Worm (Caenorhabditis elegans) whole organism, early embryonic: ENCODE data around the gene lec-3.
"Not testable (repeated sequence)": the region's sequence is repeated elsewhere in the genome, so short reads cannot be mapped to it uniquely, and the experiment has no call there.

Experiments
- B0310.2 ChIP-seq: sonication (generic microtip); optimal IDR thresholded peaks from 2 replicates; lab custom pipeline; 2016; ENCODE audit warnings: mild to moderate bottlenecking, missing genetic modification characterization, missing compliant biosample characterization
- F13C5.2 ChIP-seq: sonication (generic microtip); optimal IDR thresholded peaks from 2 replicates; lab custom pipeline; 2017; ENCODE audit warnings: mild to moderate bottlenecking, missing genetic modification characterization, inconsistent platforms, missing compliant biosample characterization
- aly-1 ChIP-seq: sonication (generic microtip); optimal IDR thresholded peaks from 2 replicates; lab custom pipeline; 2016; ENCODE audit warnings: missing genetic modification characterization, missing compliant biosample characterization
- ama-1 ChIP-seq: fragments of 150-350 bp; optimal IDR thresholded peaks from 2 replicates; lab custom pipeline; 2014
- ceh-13 ChIP-seq: fragments of 200-800 bp; sonication (Bioruptor generic); optimal IDR thresholded peaks from 2 replicates; lab custom pipeline; 2018; ENCODE audit warnings: mild to moderate bottlenecking, missing genetic modification characterization, missing compliant biosample characterization
- ceh-36 ChIP-seq: sonication (generic microtip); optimal IDR thresholded peaks from 2 replicates; lab custom pipeline; 2016; ENCODE audit warnings: missing genetic modification characterization, inconsistent platforms, missing compliant biosample characterization
- ets-7 ChIP-seq: sonication (generic microtip); optimal IDR thresholded peaks from 2 replicates; lab custom pipeline; 2016; ENCODE audit warnings: missing genotype, missing genetic modification characterization, missing compliant biosample characterization
- flt-1 ChIP-seq: fragments of 200-800 bp; sonication (Bioruptor generic); IDR thresholded peaks from 2 replicates; pipeline ENCODE4 v1.3.6; 2022; ENCODE audit warnings: missing genetic modification characterization, missing compliant biosample characterization
- hmbx-1 ChIP-seq: sonication (generic microtip); optimal IDR thresholded peaks from 2 replicates; lab custom pipeline; 2016; ENCODE audit warnings: mild to moderate bottlenecking, missing genetic modification characterization, missing compliant biosample characterization
- hmg-4 ChIP-seq: fragments of 200-800 bp; sonication (Bioruptor generic); optimal IDR thresholded peaks from 2 replicates; lab custom pipeline; 2018; ENCODE audit warnings: mild to moderate bottlenecking, missing genetic modification characterization, missing compliant biosample characterization
- hnd-1 ChIP-seq: sonication (generic microtip); optimal IDR thresholded peaks from 2 replicates; lab custom pipeline; 2016; ENCODE audit warnings: missing genetic modification characterization, missing compliant biosample characterization
- pes-1 ChIP-seq: fragments of 200-800 bp; sonication (Bioruptor generic); IDR thresholded peaks from 2 replicates; pipeline ENCODE4 v1.3.6; 2022; ENCODE audit warnings: missing genetic modification reagents, missing genetic modification characterization, missing compliant biosample characterization
- scrt-1 ChIP-seq: fragments of 200-800 bp; sonication (Bioruptor generic); IDR thresholded peaks from 2 replicates; pipeline ENCODE4 v1.3.6; 2022; ENCODE audit warnings: missing genetic modification characterization, missing compliant biosample characterization
- sea-1 ChIP-seq: fragments of 200-800 bp; sonication (Bioruptor generic); conservative IDR thresholded peaks from 2 replicates; pipeline ENCODE4 v1.3.6; 2022; ENCODE audit warnings: missing genetic modification characterization, missing compliant biosample characterization
- tbx-11 ChIP-seq: fragments of 200-800 bp; sonication (Bioruptor generic); IDR thresholded peaks from 2 replicates; pipeline ENCODE4 v1.3.6; 2022; ENCODE audit warnings: missing genetic modification characterization, missing compliant biosample characterization
- tbx-37 ChIP-seq: fragments of 200-800 bp; sonication (Bioruptor generic); conservative IDR thresholded peaks from 2 replicates; pipeline ENCODE4 v1.3.6; 2022; ENCODE audit warnings: missing genetic modification reagents, missing genetic modification characterization, missing compliant biosample characterization
- tra-4 ChIP-seq: sonication (generic microtip); optimal IDR thresholded peaks from 2 replicates; lab custom pipeline; 2017; ENCODE audit warnings: missing genetic modification characterization, missing compliant biosample characterization

lec-3 gene

DNA sequence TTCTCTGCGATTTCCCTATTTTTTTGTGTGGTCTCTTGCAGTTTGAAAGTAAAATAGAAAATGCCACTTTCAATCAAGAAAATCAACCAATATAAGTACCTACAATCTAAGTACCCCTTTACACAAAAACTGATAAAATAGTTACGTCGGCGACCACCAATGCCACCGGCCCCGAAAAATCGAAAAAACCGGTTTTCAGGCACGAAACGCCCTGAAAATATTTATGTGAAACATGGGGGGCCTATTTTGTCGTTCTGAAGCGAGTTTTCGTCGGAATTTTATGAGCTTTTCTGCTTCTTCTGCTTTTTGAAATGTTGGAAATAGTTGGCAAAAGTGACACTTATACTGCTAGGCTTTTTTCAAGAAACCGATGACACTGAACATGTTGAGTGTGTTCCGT, 2.3 kb upstream of the lec-3 start:
- TF ChIP-seq ceh-36 = no peak
- no peak for TF ChIP-seq sea-1 (GFP tag; lab: Robert Waterston, UW)
- no peak for TF ChIP-seq pes-1
- TF ChIP-seq B0310.2 (tag; lab: Kevin White, UChicago) = no peak
- no peak for TF ChIP-seq tbx-37
- TF ChIP-seq hmg-4 (GFP tag; lab: Kevin White, UChicago) = no peak
- TF ChIP-seq ets-7 = no peak
- no peak for TF ChIP-seq ceh-13 (GFP tag; lab: Kevin White, UChicago)

DNA sequence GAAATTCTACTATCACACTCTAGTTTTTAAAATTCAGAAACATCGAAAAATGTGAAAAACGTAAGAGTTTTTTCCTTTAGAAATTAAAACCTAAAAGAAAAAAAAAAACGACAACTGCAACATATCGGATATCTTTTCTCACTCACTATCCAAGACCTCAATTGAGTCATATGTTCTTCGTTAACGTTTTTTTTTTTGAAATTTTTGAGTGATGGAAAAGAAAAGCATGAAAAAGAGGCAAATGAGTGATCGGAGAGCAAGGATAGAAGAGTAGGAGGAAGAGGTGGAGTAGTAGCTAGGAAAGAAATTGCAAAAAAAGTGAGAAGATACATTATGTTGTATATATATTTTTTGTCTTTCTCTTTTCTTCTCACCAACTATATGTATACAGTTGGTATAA, 1.4 kb upstream of the lec-3 start:
- no peak for TF ChIP-seq hmbx-1
- TF ChIP-seq tbx-37 = no peak
- TF ChIP-seq hmg-4 (GFP tag; lab: Kevin White, UChicago) = no peak

DNA sequence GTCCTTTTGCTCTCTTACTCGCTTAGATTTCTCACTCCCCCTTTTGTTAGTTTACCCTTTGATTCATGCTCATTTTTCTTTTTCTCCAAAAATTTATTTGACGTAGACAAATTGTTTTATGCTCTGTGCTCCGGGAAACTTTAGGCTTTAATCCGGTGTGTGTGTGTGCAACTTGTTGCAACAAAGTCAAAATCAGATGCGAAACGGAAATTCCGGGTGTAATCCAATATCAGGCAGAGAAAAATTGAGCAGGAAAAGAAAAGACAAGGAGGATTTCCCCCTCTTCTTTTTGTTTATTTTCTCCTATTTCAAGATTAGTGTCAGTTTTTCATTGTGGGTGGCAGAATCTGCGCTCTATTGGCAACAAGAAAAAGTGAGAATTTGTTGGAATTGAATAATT, 1.6 kb downstream of the lec-3 start:
- TF ChIP-seq pes-1 (no peak), aly-1 (tag; lab: Kevin White, UChicago) (no peak), tra-4 (no peak), flt-1 (no peak), ama-1 (lab: Kevin White, UChicago) (no peak), F13C5.2 (tag; lab: Kevin White, UChicago) (no peak), ceh-13 (GFP tag; lab: Kevin White, UChicago) (no peak), ets-7 (no peak), hmg-4 (GFP tag; lab: Kevin White, UChicago) (no peak), sea-1 (GFP tag; lab: Robert Waterston, UW) (no peak), B0310.2 (tag; lab: Kevin White, UChicago) (no peak), hmbx-1 (no peak), ceh-36 (no peak), tbx-11 (GFP tag; lab: Robert Waterston, UW) (no peak), scrt-1 (GFP tag; lab: Robert Waterston, UW) (no peak), hnd-1 (no peak), tbx-37 (no peak)

DNA sequence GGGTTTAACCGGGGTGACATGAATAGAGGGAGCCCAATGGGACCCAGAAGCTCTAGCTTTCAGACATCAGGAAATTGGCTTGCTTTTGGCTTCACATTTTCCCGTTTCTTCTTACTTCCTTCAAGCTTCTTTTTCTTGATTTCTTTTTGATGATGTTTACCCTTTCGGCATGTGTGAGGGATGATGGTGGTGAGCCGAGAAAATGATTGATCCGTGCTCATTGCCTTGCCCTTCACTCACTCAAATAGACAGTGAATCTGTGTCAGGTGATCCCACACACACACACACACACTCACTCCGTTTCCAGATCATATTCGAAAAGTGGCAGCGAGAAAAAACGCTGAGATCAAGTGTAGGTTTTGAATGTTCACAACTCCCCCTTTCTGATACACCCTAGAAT, 3.8 kb downstream of the lec-3 start:
- TF ChIP-seq hnd-1 (no peak), aly-1 (tag; lab: Kevin White, UChicago) (no peak), B0310.2 (tag; lab: Kevin White, UChicago) (no peak), hmbx-1 (no peak), sea-1 (GFP tag; lab: Robert Waterston, UW) (no peak), F13C5.2 (tag; lab: Kevin White, UChicago) (no peak), ceh-36 (no peak), pes-1 (no peak), ceh-13 (GFP tag; lab: Kevin White, UChicago) (no peak), flt-1 (no peak), scrt-1 (GFP tag; lab: Robert Waterston, UW) (no peak), tbx-37 (no peak)

DNA sequence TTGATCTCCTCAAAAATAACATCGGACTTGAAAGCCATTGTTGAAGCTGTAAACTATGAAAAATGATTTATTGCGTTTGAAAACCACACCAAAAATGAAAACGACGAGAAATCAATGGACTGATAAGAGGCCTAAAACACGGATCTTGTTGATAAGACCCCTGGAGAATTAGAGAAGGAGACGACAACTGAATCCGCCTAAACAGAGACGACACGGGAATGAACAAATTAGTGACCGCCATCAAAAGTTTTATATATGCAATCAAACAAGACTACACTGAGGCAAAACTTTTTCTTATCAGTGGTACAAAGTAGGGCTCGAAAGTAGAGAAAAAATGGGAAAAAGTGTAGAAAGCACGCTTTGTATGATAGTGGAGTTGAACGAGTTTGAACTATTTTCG, 10.2 kb downstream of the lec-3 start, which contains the start of gene nlt-1:
TSS of gene nlt-1 (minus strand) at position 78 of the 400 bp plus-strand sequence.
- TF ChIP-seq ets-7 (no peak), hmbx-1 (no peak), hmg-4 (GFP tag; lab: Kevin White, UChicago) (no peak), scrt-1 (GFP tag; lab: Robert Waterston, UW) (no peak), ceh-36 (no peak), aly-1 (tag; lab: Kevin White, UChicago) (no peak)

DNA sequence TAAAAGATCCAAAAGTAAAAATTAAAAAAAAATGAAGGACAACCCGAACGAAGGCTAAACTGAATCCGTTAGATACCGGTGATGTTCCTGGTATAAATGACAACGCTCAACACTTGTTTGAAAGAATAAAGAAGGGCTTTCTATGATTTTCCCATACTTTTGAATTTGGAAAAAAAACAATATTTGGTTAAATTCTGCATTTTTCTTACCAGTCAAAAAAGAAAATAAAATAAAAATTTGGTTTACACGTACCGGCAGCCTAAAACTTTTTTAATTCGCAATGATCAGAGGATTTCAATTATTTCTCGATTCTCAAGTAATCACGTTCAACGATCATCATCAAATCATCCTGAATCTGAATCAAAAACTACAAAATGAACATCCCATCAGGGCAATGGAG, 10.6 kb downstream of the lec-3 start, which contains the start of gene ZK892.3:
TSS of gene ZK892.3 (plus strand) at position 301 of the 400 bp plus-strand sequence.
- TF ChIP-seq B0310.2 (tag; lab: Kevin White, UChicago) = no peak
- no peak for TF ChIP-seq aly-1 (tag; lab: Kevin White, UChicago)
- no peak for TF ChIP-seq tra-4
- TF ChIP-seq ets-7 = no peak
- TF ChIP-seq ceh-36 = no peak
- TF ChIP-seq hnd-1 = no peak
- no peak for TF ChIP-seq flt-1
- TF ChIP-seq tbx-37 = no peak
- TF ChIP-seq hmg-4 (GFP tag; lab: Kevin White, UChicago) = no peak

DNA sequence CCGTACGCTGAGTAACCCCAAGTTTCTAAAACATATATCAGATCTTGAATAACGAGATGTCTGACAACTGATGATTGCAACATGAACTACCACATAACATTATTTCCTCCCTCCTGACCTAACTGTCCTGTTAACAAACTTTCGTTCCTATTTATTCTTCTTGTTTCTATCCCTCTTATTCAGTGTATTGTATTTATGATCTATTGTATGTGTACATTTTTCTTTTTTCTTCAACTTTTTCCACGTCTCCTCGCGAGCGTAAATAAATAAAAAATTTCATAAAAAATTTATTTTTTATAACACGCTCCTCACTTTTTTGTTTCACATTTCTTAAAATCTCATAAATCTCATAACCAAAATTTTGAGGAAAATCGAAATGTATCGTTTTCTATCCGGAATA, 15.4 kb downstream of the lec-3 start, which contains the start of gene ZK892.4:
TSS of gene ZK892.4 (plus strand) at position 301 of the 400 bp plus-strand sequence.
- not testable (repeated sequence) for TF ChIP-seq tbx-11 (GFP tag; lab: Robert Waterston, UW); tra-4; sea-1 (GFP tag; lab: Robert Waterston, UW)

DNA sequence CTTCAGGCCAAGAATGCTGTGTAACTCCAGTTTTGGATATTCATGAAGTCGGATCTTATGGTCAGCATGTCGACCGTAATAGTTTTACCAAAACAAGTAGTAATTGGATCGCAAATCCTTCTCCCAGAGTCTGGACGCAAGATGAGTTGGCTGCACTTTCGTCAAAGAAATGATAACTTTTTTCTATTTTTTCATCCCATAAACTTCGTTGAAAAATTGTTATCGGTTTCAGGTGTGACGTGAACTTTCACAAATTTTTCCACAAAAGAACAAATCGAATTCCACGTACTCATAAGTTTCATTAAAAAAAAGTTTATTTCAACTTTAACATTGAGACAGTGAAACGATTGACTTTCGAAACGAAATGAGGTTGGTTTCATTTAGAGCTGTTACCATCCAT, 17.0 kb downstream of the lec-3 start, which contains the start of gene ZK892.5:
TSS of gene ZK892.5 (plus strand) at position 301 of the 400 bp plus-strand sequence.
- TF ChIP-seq B0310.2 (tag; lab: Kevin White, UChicago) (no peak), hnd-1 (no peak), aly-1 (tag; lab: Kevin White, UChicago) (no peak), hmbx-1 (no peak), ceh-36 (no peak)

DNA sequence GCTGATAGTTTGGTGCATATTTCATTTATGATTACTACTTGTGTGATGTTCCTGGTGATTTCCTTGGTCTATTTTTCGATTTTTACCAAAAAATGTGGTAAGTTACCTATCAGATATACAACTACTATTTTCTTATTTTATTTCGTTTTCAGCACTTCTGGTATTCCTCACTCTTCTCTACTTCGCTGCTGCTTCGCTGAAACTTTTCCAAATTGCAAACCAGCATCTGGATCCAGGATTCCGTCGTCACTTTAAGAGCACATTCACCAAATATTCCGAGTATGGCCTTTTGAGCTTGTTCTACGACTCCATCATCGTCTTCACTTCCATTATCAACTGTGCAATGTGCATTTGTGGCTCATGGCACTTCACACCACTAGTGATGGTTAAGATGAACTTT, 17.6 kb downstream of the lec-3 start:
- TF ChIP-seq flt-1 = no peak
- no peak for TF ChIP-seq tra-4
- TF ChIP-seq sea-1 (GFP tag; lab: Robert Waterston, UW) = no peak
- TF ChIP-seq tbx-37 = no peak
- no peak for TF ChIP-seq hmg-4 (GFP tag; lab: Kevin White, UChicago)

DNA sequence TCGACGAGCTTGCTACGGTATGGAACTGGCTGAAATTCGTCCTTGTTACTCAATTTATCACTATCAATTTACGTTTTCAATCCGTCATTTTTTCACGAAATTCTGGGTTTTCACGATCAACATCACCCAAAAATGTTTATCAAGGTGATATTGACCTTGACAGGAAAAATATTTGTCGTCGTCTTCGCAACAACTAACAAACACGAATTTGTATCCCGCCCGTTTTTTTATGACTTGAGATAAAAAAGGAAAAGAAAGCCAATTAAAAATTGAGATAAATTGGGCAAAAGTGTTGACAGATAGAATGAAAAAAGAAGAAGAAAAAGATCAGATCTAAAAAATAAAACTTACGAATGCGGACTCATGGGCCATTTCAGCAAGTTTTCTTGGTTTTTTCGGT, 20.0 kb downstream of the lec-3 start:
- TF ChIP-seq scrt-1 (GFP tag; lab: Robert Waterston, UW) (no peak), aly-1 (tag; lab: Kevin White, UChicago) (no peak), B0310.2 (tag; lab: Kevin White, UChicago) (no peak), ets-7 (no peak), ceh-13 (GFP tag; lab: Kevin White, UChicago) (no peak), ceh-36 (no peak)
